Fruit fly (Drosophila melanogaster) whole organism, prepupa: ENCODE data around the gene elg1.

Experiments used
- Blimp-1 ChIP-seq: fragments of 200-800 bp; sonication (Bioruptor generic); optimal IDR thresholded peaks from 3 replicates; lab custom pipeline; 2017; ENCODE audit warnings: missing biosample characterization, missing genetic modification characterization, mild to moderate bottlenecking, moderate library complexity, missing genetic modification reagents
- CG10631 ChIP-seq: fragments of 200-800 bp; sonication (Bioruptor generic); optimal IDR thresholded peaks from 2 replicates; lab custom pipeline; 2016; ENCODE audit warnings: missing biosample characterization, missing genetic modification characterization
- CG10669 ChIP-seq: fragments of 200-800 bp; sonication (Bioruptor generic); optimal IDR thresholded peaks from 3 replicates; lab custom pipeline; 2018; ENCODE audit warnings: missing biosample characterization, mild to moderate bottlenecking, missing genetic modification characterization, moderate library complexity
- CG11294 ChIP-seq: fragments of 200-800 bp; sonication (Bioruptor generic); IDR thresholded peaks from 2 replicates; pipeline ENCODE4 v1.3.6; 2022; ENCODE audit warnings: missing biosample characterization, missing genetic modification characterization
- CG11902 ChIP-seq: fragments of 200-800 bp; sonication (Bioruptor generic); optimal IDR thresholded peaks from 3 replicates; lab custom pipeline; 2016; ENCODE audit warnings: missing biosample characterization, missing genetic modification characterization
- CG15336 ChIP-seq: fragments of 200-800 bp; sonication (Bioruptor generic); IDR thresholded peaks from 2 replicates; pipeline ENCODE4 v1.3.6; 2022; ENCODE audit warnings: missing biosample characterization, missing genetic modification characterization
- CG1621 ChIP-seq: fragments of 200-800 bp; sonication (Bioruptor generic); optimal IDR thresholded peaks from 3 replicates; lab custom pipeline; 2018; ENCODE audit warnings: missing biosample characterization, mild to moderate bottlenecking, missing genetic modification characterization
- CG16779 ChIP-seq: fragments of 200-800 bp; sonication (Bioruptor generic); optimal IDR thresholded peaks from 3 replicates; lab custom pipeline; 2017; ENCODE audit warnings: missing biosample characterization, mild to moderate bottlenecking, missing genetic modification characterization
- CG3032 ChIP-seq: fragments of 200-800 bp; optimal IDR thresholded peaks from 2 replicates; lab custom pipeline; 2019; ENCODE audit warnings: missing biosample characterization, mild to moderate bottlenecking, missing genetic modification characterization, moderate library complexity
- CG31627 ChIP-seq: fragments of 200-800 bp; sonication (Bioruptor generic); optimal IDR thresholded peaks from 3 replicates; lab custom pipeline; 2016; ENCODE audit warnings: missing biosample characterization, missing genetic modification characterization
- CG32006 ChIP-seq: fragments of 200-800 bp; sonication (Bioruptor generic); optimal IDR thresholded peaks from 3 replicates; lab custom pipeline; 2017; ENCODE audit warnings: missing biosample characterization, mild to moderate bottlenecking, missing genetic modification characterization
- CG4318 ChIP-seq: fragments of 200-800 bp; sonication (Bioruptor generic); optimal IDR thresholded peaks from 3 replicates; lab custom pipeline; 2017; ENCODE audit warnings: missing biosample characterization, mild to moderate bottlenecking, missing genetic modification characterization
- CG6163 ChIP-seq: fragments of 200-800 bp; sonication (Bioruptor generic); IDR thresholded peaks from 3 replicates; pipeline ENCODE4 v1.3.6; 2022; ENCODE audit warnings: missing biosample characterization, missing genetic modification characterization
- CG6276 ChIP-seq: fragments of 200-800 bp; sonication (Bioruptor generic); optimal IDR thresholded peaks from 2 replicates; lab custom pipeline; 2017; ENCODE audit warnings: missing biosample characterization, mild to moderate bottlenecking, missing genetic modification characterization
- CG6792 ChIP-seq: fragments of 200-800 bp; sonication (Bioruptor generic); optimal IDR thresholded peaks from 3 replicates; lab custom pipeline; 2016; ENCODE audit warnings: missing biosample characterization, missing genetic modification characterization
- CG6854 ChIP-seq: fragments of 200-800 bp; sonication (Bioruptor generic); optimal IDR thresholded peaks from 2 replicates; lab custom pipeline; 2017; ENCODE audit warnings: missing biosample characterization, mild to moderate bottlenecking, missing genetic modification characterization
- CG7368 ChIP-seq: fragments of 200-800 bp; sonication (Bioruptor generic); optimal IDR thresholded peaks from 3 replicates; lab custom pipeline; 2016; ENCODE audit warnings: missing biosample characterization, missing genetic modification characterization
- CG8119 ChIP-seq: fragments of 200-800 bp; sonication (Bioruptor generic); IDR thresholded peaks from 3 replicates; pipeline ENCODE4 v1.3.6; 2022; ENCODE audit warnings: missing biosample characterization, missing genetic modification characterization
- CG8319 ChIP-seq: fragments of 200-800 bp; sonication (Bioruptor generic); optimal IDR thresholded peaks from 3 replicates; lab custom pipeline; 2016; ENCODE audit warnings: missing biosample characterization, missing genetic modification characterization
- CG9139 ChIP-seq: fragments of 200-800 bp; sonication (Bioruptor generic); optimal IDR thresholded peaks from 3 replicates; lab custom pipeline; 2017; ENCODE audit warnings: missing biosample characterization, mild to moderate bottlenecking, missing genetic modification characterization
- Eip75B ChIP-seq: fragments of 200-800 bp; sonication (Bioruptor generic); optimal IDR thresholded peaks from 3 replicates; lab custom pipeline; 2016; ENCODE audit warnings: missing biosample characterization, missing genetic modification characterization
- Ets21C ChIP-seq: fragments of 200-800 bp; sonication (Bioruptor generic); optimal IDR thresholded peaks from 3 replicates; lab custom pipeline; 2016; ENCODE audit warnings: missing biosample characterization, missing genetic modification characterization
- Ets96B ChIP-seq: fragments of 200-800 bp; optimal IDR thresholded peaks from 2 replicates; lab custom pipeline; 2019; ENCODE audit warnings: missing biosample characterization, mild to moderate bottlenecking, missing genetic modification characterization, moderate library complexity
- Gug ChIP-seq: fragments of 200-800 bp; sonication (Bioruptor generic); IDR thresholded peaks from 2 replicates; pipeline ENCODE4 v1.3.6; 2022; ENCODE audit warnings: missing biosample characterization, missing genetic modification characterization
- Hr38 ChIP-seq: sonication (Bioruptor generic); optimal IDR thresholded peaks from 2 replicates; lab custom pipeline; 2016; ENCODE audit warnings: missing biosample characterization, missing genetic modification characterization
- Hr39 ChIP-seq: fragments of 200-800 bp; sonication (Bioruptor generic); optimal IDR thresholded peaks from 2 replicates; lab custom pipeline; 2016; ENCODE audit warnings: missing biosample characterization, missing genetic modification characterization
- Hr4 ChIP-seq: fragments of 200-800 bp; sonication (Bioruptor generic); optimal IDR thresholded peaks from 3 replicates; lab custom pipeline; 2016; ENCODE audit warnings: missing biosample characterization, missing genetic modification characterization
- Met ChIP-seq: fragments of 200-800 bp; sonication (Bioruptor generic); optimal IDR thresholded peaks from 3 replicates; lab custom pipeline; 2016; ENCODE audit warnings: missing biosample characterization, missing genetic modification characterization
- Smox ChIP-seq: fragments of 200-800 bp; sonication (Bioruptor generic); optimal IDR thresholded peaks from 3 replicates; lab custom pipeline; 2016; ENCODE audit warnings: missing biosample characterization, missing genetic modification characterization
- Sox102F ChIP-seq: fragments of 200-800 bp; sonication (Bioruptor generic); optimal IDR thresholded peaks from 2 replicates; lab custom pipeline; 2016; ENCODE audit warnings: missing biosample characterization, mild to moderate bottlenecking, missing genetic modification characterization
- Sox14 ChIP-seq: fragments of 200-800 bp; sonication (Bioruptor generic); optimal IDR thresholded peaks from 3 replicates; lab custom pipeline; 2016; ENCODE audit warnings: missing biosample characterization, missing genetic modification characterization
- achi ChIP-seq: fragments of 200-800 bp; sonication (Bioruptor generic); optimal IDR thresholded peaks from 3 replicates; lab custom pipeline; 2016; ENCODE audit warnings: missing biosample characterization, missing genetic modification characterization
- dac ChIP-seq: fragments of 200-800 bp; sonication (Bioruptor generic); optimal IDR thresholded peaks from 2 replicates; lab custom pipeline; 2017; ENCODE audit warnings: missing biosample characterization, mild to moderate bottlenecking, missing genetic modification characterization
- dsx ChIP-seq: fragments of 200-800 bp; optimal IDR thresholded peaks from 3 replicates; lab custom pipeline; 2019; ENCODE audit warnings: missing biosample characterization, mild to moderate bottlenecking, missing genetic modification characterization, moderate library complexity; ENCODE audit not compliant: poor library complexity, severe bottlenecking
- eg ChIP-seq: fragments of 200-800 bp; sonication (Bioruptor generic); IDR thresholded peaks from 3 replicates; pipeline ENCODE4 v1.3.6; 2022; ENCODE audit warnings: missing biosample characterization, missing genetic modification characterization
- esn ChIP-seq: fragments of 200-800 bp; sonication (Bioruptor generic); optimal IDR thresholded peaks from 2 replicates; lab custom pipeline; 2016; ENCODE audit warnings: missing biosample characterization, mild to moderate bottlenecking, missing genetic modification characterization, moderate library complexity
- fd59A ChIP-seq: fragments of 200-800 bp; sonication (Bioruptor generic); optimal IDR thresholded peaks from 2 replicates; lab custom pipeline; 2017; ENCODE audit warnings: missing biosample characterization, mild to moderate bottlenecking, missing genetic modification characterization, missing genetic modification reagents
- fkh ChIP-seq: fragments of 200-800 bp; sonication (Bioruptor generic); optimal IDR thresholded peaks from 3 replicates; lab custom pipeline; 2017; ENCODE audit warnings: missing biosample characterization, mild to moderate bottlenecking, missing genetic modification characterization, moderate library complexity
- pdm3 ChIP-seq: fragments of 200-800 bp; sonication (Bioruptor generic); optimal IDR thresholded peaks from 3 replicates; lab custom pipeline; 2016; ENCODE audit warnings: missing biosample characterization, missing genetic modification characterization
- spab ChIP-seq: fragments of 200-800 bp; sonication (Bioruptor generic); optimal IDR thresholded peaks from 2 replicates; lab custom pipeline; 2017; ENCODE audit warnings: missing biosample characterization, mild to moderate bottlenecking, missing genetic modification characterization, missing genetic modification reagents
- ss ChIP-seq, 2 experiments: fragments of 200-800 bp; sonication (Bioruptor generic); optimal IDR thresholded peaks; 2 replicates in 1 of 2; 3 replicates in 1 of 2; lab custom pipeline; 2017 to 2018; ENCODE audit warnings: mild to moderate bottlenecking in 2 of 2, missing biosample characterization in 2 of 2, missing genetic modification characterization in 2 of 2, moderate library complexity in 1 of 2
- topi ChIP-seq: fragments of 200-800 bp; sonication (Bioruptor generic); optimal IDR thresholded peaks from 3 replicates; lab custom pipeline; 2016; ENCODE audit warnings: missing biosample characterization, missing genetic modification characterization

elg1 gene

DNA sequence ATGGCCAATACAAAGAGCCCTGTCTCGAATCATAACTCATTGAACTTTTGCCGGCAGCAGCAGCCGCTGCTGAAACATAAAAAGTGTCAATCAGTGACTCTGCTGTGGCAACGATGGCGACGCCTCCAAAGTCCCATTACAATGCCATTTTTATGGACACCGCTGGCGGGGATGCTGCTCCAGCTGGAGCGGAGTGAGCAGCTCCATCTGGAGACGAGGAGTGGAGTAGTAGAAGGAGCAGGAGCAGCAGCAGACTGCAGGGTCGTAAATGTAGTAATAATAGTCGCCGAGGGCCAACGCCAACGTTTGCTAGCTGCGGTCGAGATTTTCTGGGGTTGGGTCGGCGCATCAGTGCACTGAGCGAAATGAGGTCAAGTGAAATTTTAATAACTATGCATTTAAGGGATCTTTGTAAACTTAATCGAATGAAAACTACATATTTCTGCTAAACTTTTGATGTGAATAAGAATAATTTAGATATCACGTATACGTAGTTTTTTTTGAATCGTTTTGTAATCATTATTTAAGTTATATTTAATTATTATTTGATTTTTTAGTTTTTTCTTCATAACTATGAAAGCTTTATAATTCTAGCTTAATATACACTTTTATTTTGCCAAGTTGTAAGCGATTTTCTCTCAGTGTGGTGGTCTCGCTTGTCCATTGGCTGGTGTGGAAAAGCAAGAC, 36.8 kb downstream of the elg1 start (continued):
- TF ChIP-seq Hr38, result no peak
- no peak for TF ChIP-seq CG6792 (GFP tag; lab: Kevin White, UChicago)
- no peak for TF ChIP-seq Eip75B (GFP tag; lab: Kevin White, UChicago)
- TF ChIP-seq CG15336, result no peak
- no peak for TF ChIP-seq Hr4 (GFP tag; lab: Kevin White, UChicago)
- TF ChIP-seq eg (GFP tag; lab: Robert Waterston, UW), result no peak
- TF ChIP-seq fd59A (GFP tag; lab: Kevin White, UChicago), result no peak
- TF ChIP-seq CG1621, result no peak
- TF ChIP-seq esn, result no peak
- TF ChIP-seq dac (GFP tag; lab: Kevin White, UChicago), result no peak
- peak; percentile 40 for TF ChIP-seq CG10631
- TF ChIP-seq CG31627, result no peak
- peak; percentile 60 for TF ChIP-seq Ets96B (tag; lab: Kevin White, UChicago)
- peak; percentile 61 for TF ChIP-seq CG3032 (tag; lab: Kevin White, UChicago)
- TF ChIP-seq Sox14, result no peak
- no peak for TF ChIP-seq Hr39 (GFP tag; lab: Kevin White, UChicago)

DNA sequence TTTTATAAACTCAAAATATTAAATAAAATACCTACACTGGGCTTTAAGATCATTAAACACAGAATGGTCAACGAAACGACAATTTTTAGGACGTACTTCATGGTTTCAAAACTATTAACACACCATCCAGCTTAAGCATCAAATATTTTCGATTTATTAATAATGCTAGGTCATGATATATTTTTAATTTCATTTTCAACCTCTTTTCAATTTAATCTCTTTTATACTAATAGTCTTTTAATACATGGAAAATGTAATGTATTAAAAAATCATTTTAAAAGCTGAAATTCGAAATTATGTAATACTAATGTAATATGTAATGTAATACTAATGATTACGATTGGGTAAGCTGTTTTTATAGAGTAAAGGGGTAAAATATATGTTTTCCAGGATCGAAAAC, 38.2 kb downstream of the elg1 start, which contains the start of gene CG33796:
Gene CG33796, minus strand, starts transcription at position 101 of the 400 bp plus-strand sequence.
- TF ChIP-seq CG8319 (GFP tag; lab: Kevin White, UChicago) (no peak), CG4318 (GFP tag; lab: Kevin White, UChicago) (no peak), Ets21C (GFP tag; lab: Kevin White, UChicago) (no peak), CG8119 (no peak), esn (no peak), Blimp-1 (GFP tag; lab: Kevin White, UChicago) (no peak), dac (GFP tag; lab: Kevin White, UChicago) (no peak)

- TF ChIP-seq Gug (GFP tag; lab: Robert Waterston, UW) (no peak), Met (no peak), esn (no peak), pdm3 (GFP tag; lab: Kevin White, UChicago) (no peak), CG1621 (no peak), Smox (GFP tag; lab: Kevin White, UChicago) (no peak), dsx (GFP tag; lab: Kevin White, UChicago) (no peak), CG32006 (GFP tag; lab: Kevin White, UChicago) (no peak), CG8319 (GFP tag; lab: Kevin White, UChicago) (no peak), CG6276 (GFP tag; lab: Kevin White, UChicago) (no peak), fd59A (GFP tag; lab: Kevin White, UChicago) (no peak)
These were observed 39.5 kb downstream of the elg1 start, which contains the start of gene CG33795 for dm6 chr3L:16171280-16171679. TSS of gene CG33795 (minus strand) at chr3L:16171380.

- TF ChIP-seq fkh (GFP tag; lab: Kevin White, UChicago) (peak; percentile 18), CG6854 (GFP tag; lab: Kevin White, UChicago) (no peak), CG10669 (no peak)
These were observed 40.6 kb downstream of the elg1 start for dm6 chr3L:16172381-16172780.

DNA sequence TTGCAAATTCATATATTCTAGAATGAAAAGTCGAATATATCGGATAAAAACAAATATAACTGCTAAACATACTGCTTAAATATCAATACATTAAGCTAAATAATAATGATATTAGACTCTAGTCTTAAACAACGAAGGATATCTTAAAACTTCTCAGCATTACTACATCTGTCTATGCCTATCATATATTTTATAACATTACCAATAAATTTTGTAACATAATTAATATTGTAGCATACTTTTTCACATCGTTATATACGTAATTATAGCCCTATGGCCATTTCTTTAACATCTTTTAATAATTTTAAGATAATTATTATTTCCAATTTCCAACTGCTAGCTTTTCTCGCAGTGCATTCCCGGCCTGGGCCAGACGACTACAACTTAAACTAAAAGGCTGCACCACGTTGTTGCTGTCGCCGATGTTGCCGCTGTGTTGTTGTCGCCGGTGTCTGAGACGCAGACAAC, 41.0 kb downstream of the elg1 start:
- TF ChIP-seq CG11294 (GFP tag; lab: Robert Waterston, UW) (no peak), Sox14 (peak; percentile 64), CG9139 (GFP tag; lab: Kevin White, UChicago) (peak; percentile 71), Hr38 (no peak), ss (GFP tag; optimal IDR thresholded peaks at IDR 0.05; lab: Kevin White, UChicago) (peak; percentile 80 to 82), CG6163 (GFP tag; lab: Robert Waterston, UW) (peak; percentile 74), CG7368 (GFP tag; lab: Kevin White, UChicago) (peak; percentile 4), CG3032 (tag; lab: Kevin White, UChicago) (peak; percentile 81), Sox102F (GFP tag; lab: Kevin White, UChicago) (peak; percentile 61), topi (GFP tag; lab: Kevin White, UChicago) (peak; percentile 44), CG11902 (GFP tag; lab: Kevin White, UChicago) (peak; percentile 10), spab (peak; percentile 84), CG10669 (peak; percentile 69), achi (GFP tag; lab: Kevin White, UChicago) (peak; percentile 73), pdm3 (GFP tag; lab: Kevin White, UChicago) (peak; percentile 66), CG16779 (tag; lab: Kevin White, UChicago) (peak; percentile 57), dsx (GFP tag; lab: Kevin White, UChicago) (peak; percentile 71), Hr4 (GFP tag; lab: Kevin White, UChicago) (peak; percentile 45), Gug (GFP tag; lab: Robert Waterston, UW) (no peak), CG6276 (GFP tag; lab: Kevin White, UChicago) (peak; percentile 34), CG1621 (peak; percentile 69)
